Fruit fly (Drosophila melanogaster) whole organism: Measurements from ENCODE around the gene CG10628.

ENCODE experiments used
- CG8478 ChIP-seq: fragments of >200 bp; optimal IDR thresholded peaks from 2 replicates; lab custom pipeline; 2018; ENCODE audit warnings: inconsistent platforms
- Dll ChIP-seq: fragments of >200 bp; optimal IDR thresholded peaks from 2 replicates; lab custom pipeline; 2017
- EcR ChIP-seq, 2 experiments: fragments of >200 bp; optimal IDR thresholded peaks; 2 replicates each; lab custom pipeline; 2017; ENCODE audit warnings: missing biosample characterization in 2 of 2, missing genetic modification characterization in 2 of 2, missing genetic modification reagents in 2 of 2
- pan ChIP-seq: fragments of >200 bp; optimal IDR thresholded peaks from 2 replicates; lab custom pipeline; 2017
- psq ChIP-seq: fragments of >200 bp; optimal IDR thresholded peaks from 2 replicates; lab custom pipeline; 2017
- usp ChIP-seq: fragments of >200 bp; optimal IDR thresholded peaks from 2 replicates; lab custom pipeline; 2017; ENCODE audit warnings: missing biosample characterization, missing genetic modification characterization, mixed read lengths

CG10628 gene

dm6 chr2L:19758511-19759128, at the start of gene CG10628, which contains the start of gene Dus3:
Gene CG10628 (minus strand): TSS chr2L:19758615.
Gene Dus3 (plus strand): TSS chr2L:19758879.
- TF ChIP-seq psq (lab: Kevin White, UChicago) (no peak), usp (no peak), CG8478 (no peak), pan (lab: Kevin White, UChicago) (no peak), Dll (lab: Kevin White, UChicago) (no peak), EcR (GFP tag; optimal IDR thresholded peaks at IDR 0.05; lab: Kevin White, UChicago) (no peak)

dm6 chr2L:19805007-19805406, 46.6 kb upstream of the CG10628 start:
- no peak for TF ChIP-seq pan (lab: Kevin White, UChicago)
- no peak for TF ChIP-seq Dll (lab: Kevin White, UChicago)
- no peak for TF ChIP-seq usp
- TF ChIP-seq psq (lab: Kevin White, UChicago) = no peak
- no peak for TF ChIP-seq EcR (GFP tag; optimal IDR thresholded peaks at IDR 0.05; lab: Kevin White, UChicago)
- TF ChIP-seq CG8478 = no peak

dm6 chr2L:19801951-19802612, 43.7 kb upstream of the CG10628 start:
- no peak for TF ChIP-seq Dll (lab: Kevin White, UChicago)
- TF ChIP-seq CG8478 = no peak
- TF ChIP-seq pan (lab: Kevin White, UChicago) = no peak
- TF ChIP-seq usp = no peak
- no peak for TF ChIP-seq EcR (GFP tag; optimal IDR thresholded peaks at IDR 0.05; lab: Kevin White, UChicago)
- no peak for TF ChIP-seq psq (lab: Kevin White, UChicago)

dm6 chr2L:19800703-19801102, 42.3 kb upstream of the CG10628 start:
- TF ChIP-seq pan (lab: Kevin White, UChicago) (no peak), Dll (lab: Kevin White, UChicago) (no peak), CG8478 (no peak), EcR (GFP tag; optimal IDR thresholded peaks at IDR 0.05; lab: Kevin White, UChicago) (no peak), psq (lab: Kevin White, UChicago) (no peak), usp (no peak)

dm6 chr2L:19799940-19800339, 41.5 kb upstream of the CG10628 start:
- TF ChIP-seq Dll (lab: Kevin White, UChicago) (no peak), psq (lab: Kevin White, UChicago) (no peak), usp (no peak), EcR (GFP tag; optimal IDR thresholded peaks at IDR 0.05; lab: Kevin White, UChicago) (no peak), pan (lab: Kevin White, UChicago) (no peak), CG8478 (no peak)

dm6 chr2L:19796111-19796451, 37.7 kb upstream of the CG10628 start, which contains the start of gene sick:
Gene sick (plus strand): TSS chr2L:19796365.
- TF ChIP-seq Dll (lab: Kevin White, UChicago) (no peak), usp (no peak), CG8478 (no peak), pan (lab: Kevin White, UChicago) (no peak), psq (lab: Kevin White, UChicago) (no peak), EcR (GFP tag; optimal IDR thresholded peaks at IDR 0.05; lab: Kevin White, UChicago) (no peak)

dm6 chr2L:19795320-19796110, 37.1 kb upstream of the CG10628 start:
- TF ChIP-seq Dll (lab: Kevin White, UChicago) = no peak
- peak; percentile 69 to 87 for TF ChIP-seq EcR (GFP tag; optimal IDR thresholded peaks at IDR 0.05; lab: Kevin White, UChicago)

- no peak for TF ChIP-seq Dll (lab: Kevin White, UChicago)
- TF ChIP-seq EcR (GFP tag; optimal IDR thresholded peaks at IDR 0.05; lab: Kevin White, UChicago) = no peak
- no peak for TF ChIP-seq CG8478
- TF ChIP-seq usp = no peak
- no peak for TF ChIP-seq pan (lab: Kevin White, UChicago)
- no peak for TF ChIP-seq psq (lab: Kevin White, UChicago)
These were observed 33.2 kb upstream of the CG10628 start, which contains the start of the genes CdGAPr and CG10466 for dm6 chr2L:19791321-19792281. Gene CdGAPr (minus strand): TSS chr2L:19791882. Gene CG10466 (plus strand): TSS chr2L:19792104.

- TF ChIP-seq pan (lab: Kevin White, UChicago) (no peak), CG8478 (no peak), psq (lab: Kevin White, UChicago) (no peak), usp (no peak), EcR (GFP tag; optimal IDR thresholded peaks at IDR 0.05; lab: Kevin White, UChicago) (no peak), Dll (lab: Kevin White, UChicago) (no peak)
These were observed 32.3 kb upstream of the CG10628 start for dm6 chr2L:19790553-19791320.

- no peak for TF ChIP-seq usp
- TF ChIP-seq EcR (GFP tag; optimal IDR thresholded peaks at IDR 0.05; lab: Kevin White, UChicago) = no peak
- no peak for TF ChIP-seq pan (lab: Kevin White, UChicago)
- TF ChIP-seq psq (lab: Kevin White, UChicago) = no peak
- TF ChIP-seq Dll (lab: Kevin White, UChicago) = no peak
- no peak for TF ChIP-seq CG8478
These were observed 30.3 kb upstream of the CG10628 start for dm6 chr2L:19788735-19789134.
